Worm (Caenorhabditis elegans) whole organism, late embryonic: Measurements from ENCODE around the gene F14D7.1.

Experiments
- ceh-18 ChIP-seq: sonication (generic microtip); optimal IDR thresholded peaks from 2 replicates; lab custom pipeline; 2016; ENCODE audit warnings: missing genetic modification characterization, missing compliant biosample characterization
- elt-2 ChIP-seq: sonication (generic microtip); optimal IDR thresholded peaks from 2 replicates; lab custom pipeline; 2016; ENCODE audit warnings: missing genetic modification reagents, missing genetic modification characterization, missing compliant biosample characterization
- fkh-10 ChIP-seq: fragments of 150-350 bp; optimal IDR thresholded peaks from 2 replicates; lab custom pipeline; 2014; ENCODE audit warnings: missing biosample characterization, missing genetic modification reagents, missing genetic modification characterization
- lin-11 ChIP-seq: fragments of 200-800 bp; sonication (Bioruptor generic); optimal IDR thresholded peaks from 2 replicates; lab custom pipeline; 2018; ENCODE audit warnings: mild to moderate bottlenecking, missing genetic modification characterization, missing compliant biosample characterization
- nfya-1 ChIP-seq: sonication (generic microtip); optimal IDR thresholded peaks from 2 replicates; lab custom pipeline; 2017; ENCODE audit warnings: missing genetic modification characterization, mild to moderate bottlenecking, missing compliant biosample characterization, antibody characterized with exemption, moderate library complexity
- nhr-11 ChIP-seq: fragments of 150-350 bp; optimal IDR thresholded peaks from 2 replicates; lab custom pipeline; 2014; ENCODE audit warnings: missing biosample characterization, missing genetic modification characterization
- odd-2 ChIP-seq: sonication (generic microtip); optimal IDR thresholded peaks from 2 replicates; lab custom pipeline; 2017; ENCODE audit warnings: antibody characterized with exemption, mild to moderate bottlenecking, missing genetic modification characterization, missing compliant biosample characterization
- pqm-1 ChIP-seq: sonication (generic microtip); optimal IDR thresholded peaks from 2 replicates; lab custom pipeline; 2016; ENCODE audit warnings: missing genetic modification characterization, missing compliant biosample characterization
- ref-2 ChIP-seq: sonication (generic microtip); optimal IDR thresholded peaks from 2 replicates; lab custom pipeline; 2016; ENCODE audit warnings: missing genetic modification characterization, missing compliant biosample characterization
- sox-2 ChIP-seq: fragments of 200-800 bp; sonication (Bioruptor generic); IDR thresholded peaks from 2 replicates; pipeline ENCODE4 v1.3.6; 2022; ENCODE audit warnings: missing genetic modification reagents, missing genetic modification characterization, missing compliant biosample characterization

- no peak for TF ChIP-seq ref-2 (tag; lab: Kevin White, UChicago)
- TF ChIP-seq odd-2 = no peak
- no peak for TF ChIP-seq elt-2 (tag; lab: Kevin White, UChicago)
- no peak for TF ChIP-seq lin-11 (tag; lab: Kevin White, UChicago)
- TF ChIP-seq sox-2 = no peak
- TF ChIP-seq pqm-1 = no peak
- TF ChIP-seq nfya-1 (tag; lab: Kevin White, UChicago) = no peak
- no peak for TF ChIP-seq ceh-18 (tag; lab: Kevin White, UChicago)
- TF ChIP-seq fkh-10 (GFP tag; lab: Kevin White, UChicago) = no peak
- no peak for TF ChIP-seq nhr-11 (tag; lab: Kevin White, UChicago)
Measured at ce11 chrV:14268616-14269015, 20.6 kb downstream of the F14D7.1 start, which contains the start of gene F40G12.4.
